Fruit fly (Drosophila melanogaster): Measurements from ENCODE around the gene CG34250.
A peak's percentile ranks its signal among the peaks of the same experiment; 100 is the strongest.

Gene CG34250

dm6 chr3L:17428779-17429178 lies 47.2 kb upstream of the CG34250 start, which contains the start of gene Gorab (continued):
- TF ChIP-seq dsx (GFP tag; optimal IDR thresholded peaks at IDR 0.05; ENCODE audit: poor library complexity, severe bottlenecking) (peak; percentile 77), fkh (GFP tag; optimal IDR thresholded peaks at IDR 0.05) (peak; percentile 98), CG15336 (GFP tag; IDR thresholded peaks at IDR 0.05) (peak; percentile 86), vri (GFP tag; optimal IDR thresholded peaks at IDR 0.05) (peak; percentile 67), net (GFP tag; optimal IDR thresholded peaks at IDR 0.05) (peak; percentile 70), CG1621 (tag; optimal IDR thresholded peaks at IDR 0.05) (peak; percentile 51), CG34406 (GFP tag; optimal IDR thresholded peaks at IDR 0.05) (peak; percentile 81), svp (GFP tag) (peak; percentile 95)

DNA sequence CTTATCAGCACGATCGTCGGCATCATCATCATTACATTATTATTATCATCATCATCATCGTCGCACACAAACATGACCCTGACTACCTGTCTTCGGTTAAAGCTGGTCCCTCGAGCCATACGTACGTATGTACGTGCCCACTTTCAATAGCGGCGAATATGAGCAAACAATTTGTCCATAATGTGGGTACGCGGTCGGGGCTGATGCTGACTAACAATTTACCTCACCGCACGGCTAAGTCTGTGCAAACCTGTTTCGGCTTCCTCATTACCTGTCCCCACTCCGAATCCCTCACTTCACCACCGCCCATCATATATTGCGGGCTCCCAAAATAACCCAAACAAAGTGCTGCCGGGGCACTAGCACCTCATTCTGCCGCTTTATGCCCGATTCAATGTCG lies 45.6 kb upstream of the CG34250 start:
- TF ChIP-seq CG3919 (GFP tag; optimal IDR thresholded peaks at IDR 0.05): no peak
- peak; percentile 18 for TF ChIP-seq svp (GFP tag)
- peak; percentile 36 for TF ChIP-seq Blimp-1 (GFP tag; optimal IDR thresholded peaks at IDR 0.05)
- peak; percentile 32 for TF ChIP-seq dsx (GFP tag; optimal IDR thresholded peaks at IDR 0.05; ENCODE audit: poor library complexity, severe bottlenecking)
- peak; percentile 68 for TF ChIP-seq fkh (GFP tag; optimal IDR thresholded peaks at IDR 0.05)
- TF ChIP-seq Eip78C (GFP tag): no peak
- peak; percentile 26 for TF ChIP-seq vri (GFP tag; optimal IDR thresholded peaks at IDR 0.05)
- no peak for TF ChIP-seq CG32006 (GFP tag; optimal IDR thresholded peaks at IDR 0.05)
- no peak for TF ChIP-seq Hr38 (GFP tag; optimal IDR thresholded peaks at IDR 0.05)
- TF ChIP-seq CG8319 (GFP tag; optimal IDR thresholded peaks at IDR 0.05): no peak
- no peak for TF ChIP-seq salr (GFP tag; optimal IDR thresholded peaks at IDR 0.05)
- TF ChIP-seq Lpt (GFP tag; optimal IDR thresholded peaks at IDR 0.05): no peak
- no peak for TF ChIP-seq CG1621 (tag; optimal IDR thresholded peaks at IDR 0.05)
- TF ChIP-seq Gug (GFP tag; IDR thresholded peaks at IDR 0.05): no peak
- no peak for TF ChIP-seq CG10669 (GFP tag; optimal IDR thresholded peaks at IDR 0.05)
- no peak for TF ChIP-seq CG31627 (GFP tag; optimal IDR thresholded peaks at IDR 0.05)

DNA sequence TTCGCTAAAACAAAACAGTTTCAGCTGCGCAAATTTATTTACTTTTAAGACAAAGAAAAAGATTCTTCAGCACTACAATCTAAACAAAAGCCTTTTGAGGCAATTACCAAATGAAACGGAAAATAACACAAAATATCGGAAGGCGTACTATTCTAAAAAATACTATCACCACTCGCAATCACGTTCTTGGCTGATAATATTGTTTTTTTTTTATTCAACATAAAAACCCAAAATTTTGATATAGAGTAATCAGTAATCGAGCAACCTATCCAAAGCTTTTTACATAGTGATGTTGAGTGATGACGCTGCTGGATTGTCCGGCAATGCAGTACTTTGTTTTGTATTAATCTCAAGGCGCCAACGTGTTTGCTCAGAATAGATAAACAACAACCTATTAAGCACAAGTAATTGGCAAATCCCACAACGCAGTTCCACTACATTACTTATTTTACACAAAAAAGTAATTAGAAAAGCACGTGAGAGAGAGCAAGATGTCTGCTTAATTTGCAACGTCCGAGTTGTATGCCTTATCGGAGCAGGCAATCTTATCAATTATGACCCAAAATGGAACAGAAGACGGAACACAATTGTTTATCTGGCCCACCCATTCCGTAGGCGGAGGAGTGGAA lies 45.0 kb upstream of the CG34250 start:
- TF ChIP-seq CG9139 (GFP tag; optimal IDR thresholded peaks at IDR 0.05) (no peak), Eip93F (GFP tag; optimal IDR thresholded peaks at IDR 0.05) (peak; percentile 34), vri (GFP tag; optimal IDR thresholded peaks at IDR 0.05) (peak; percentile 29), Hr38 (GFP tag; optimal IDR thresholded peaks at IDR 0.05) (no peak), CG11902 (GFP tag; optimal IDR thresholded peaks at IDR 0.05) (no peak), CG15336 (GFP tag; IDR thresholded peaks at IDR 0.05) (peak; percentile 27; the same call in 1 of the 2 replicates), CG31627 (GFP tag; optimal IDR thresholded peaks at IDR 0.05) (peak; percentile 7), CG7368 (GFP tag; optimal IDR thresholded peaks at IDR 0.05) (no peak), Sox14 (GFP tag; optimal IDR thresholded peaks at IDR 0.05) (peak; percentile 37), Gug (GFP tag; IDR thresholded peaks at IDR 0.05) (no peak), Lpt (GFP tag; optimal IDR thresholded peaks at IDR 0.05) (no peak), CG11294 (GFP tag; IDR thresholded peaks at IDR 0.05) (no peak), Hr4 (GFP tag; optimal IDR thresholded peaks at IDR 0.05) (peak; percentile 39), CG6163 (GFP tag; IDR thresholded peaks at IDR 0.05) (0 out of 3 replicates have a peak, but pooled peaks have one; percentile 6), Met (GFP tag; optimal IDR thresholded peaks at IDR 0.05) (peak; percentile 29), CG32006 (GFP tag; optimal IDR thresholded peaks at IDR 0.05) (peak; percentile 50), CG6854 (GFP tag; optimal IDR thresholded peaks at IDR 0.05) (no peak), CG8632 (GFP tag; optimal IDR thresholded peaks at IDR 0.05) (no peak), fkh (GFP tag; optimal IDR thresholded peaks at IDR 0.05) (peak; percentile 37), esn (GFP tag; optimal IDR thresholded peaks at IDR 0.05) (peak; percentile 31), CG10669 (GFP tag; optimal IDR thresholded peaks at IDR 0.05) (no peak), OdsH (GFP tag; optimal IDR thresholded peaks at IDR 0.05) (peak; percentile 31), CG8319 (GFP tag; optimal IDR thresholded peaks at IDR 0.05) (no peak), CG1621 (tag; optimal IDR thresholded peaks at IDR 0.05) (no peak), net (GFP tag; optimal IDR thresholded peaks at IDR 0.05) (no peak), CG34406 (GFP tag; optimal IDR thresholded peaks at IDR 0.05) (no peak), CG8119 (GFP tag; IDR thresholded peaks at IDR 0.05) (peak; percentile 24; the same call in 1 of the 3 replicates), dsx (GFP tag; optimal IDR thresholded peaks at IDR 0.05; ENCODE audit: poor library complexity, severe bottlenecking) (no peak), Sox102F (GFP tag; optimal IDR thresholded peaks at IDR 0.05) (no peak), spab (GFP tag; optimal IDR thresholded peaks at IDR 0.05) (no peak), cyc (GFP tag; optimal IDR thresholded peaks at IDR 0.05) (no peak), Smox (GFP tag; optimal IDR thresholded peaks at IDR 0.05) (peak; percentile 1), Eip75B (GFP tag; optimal IDR thresholded peaks at IDR 0.05) (no peak), ss (GFP tag; optimal IDR thresholded peaks at IDR 0.05) (no peak), salr (GFP tag; optimal IDR thresholded peaks at IDR 0.05) (no peak), pdm3 (GFP tag; optimal IDR thresholded peaks at IDR 0.05) (peak; percentile 14), fd59A (GFP tag; optimal IDR thresholded peaks at IDR 0.05) (no peak), CG10631 (GFP tag; optimal IDR thresholded peaks at IDR 0.05) (peak; percentile 26), lz (GFP tag; optimal IDR thresholded peaks at IDR 0.05) (peak; percentile 11), achi (GFP tag; optimal IDR thresholded peaks at IDR 0.05) (no peak)

All from whole organism, prepupa.